Worm (Caenorhabditis elegans) whole organism, L3 larva: ENCODE measurements around the gene C07A12.2.

Source experiments
- R02D3.7 ChIP-seq: fragments of 150-350 bp; optimal IDR thresholded peaks from 2 replicates; lab custom pipeline; 2014; ENCODE audit warnings: missing biosample characterization, missing genetic modification characterization
- ceh-28 ChIP-seq: fragments of 150-350 bp; optimal IDR thresholded peaks from 2 replicates; lab custom pipeline; 2014; ENCODE audit warnings: missing biosample characterization, missing genetic modification reagents, missing genetic modification characterization
- daf-12 ChIP-seq: fragments of 150-350 bp; optimal IDR thresholded peaks from 2 replicates; lab custom pipeline; 2014; ENCODE audit warnings: missing biosample characterization, missing genetic modification reagents, missing genetic modification characterization
- egl-27 ChIP-seq: sonication (generic microtip); optimal IDR thresholded peaks from 4 replicates; lab custom pipeline; 2017; ENCODE audit warnings: missing biosample characterization, missing genetic modification reagents, missing genetic modification characterization
- elt-3 ChIP-seq, 3 experiments: fragments of 150-350 bp in 1 of 3; sonication (generic microtip) in 2 of 3; optimal IDR thresholded peaks; 2 replicates in 2 of 3; 4 replicates in 1 of 3; lab custom pipeline; 2014 to 2017; ENCODE audit warnings: missing biosample characterization in 3 of 3, missing genetic modification characterization in 3 of 3
- fos-1 ChIP-seq: fragments of 150-350 bp; optimal IDR thresholded peaks from 2 replicates; lab custom pipeline; 2014; ENCODE audit warnings: missing biosample characterization, missing genetic modification characterization
- hmg-11 ChIP-seq: sonication (generic microtip); optimal IDR thresholded peaks from 2 replicates; lab custom pipeline; 2016; ENCODE audit warnings: missing genetic modification characterization, missing compliant biosample characterization
- nfya-1 ChIP-seq: sonication (generic microtip); optimal IDR thresholded peaks from 2 replicates; lab custom pipeline; 2017; ENCODE audit warnings: missing genetic modification characterization, mild to moderate bottlenecking, missing compliant biosample characterization, antibody characterized with exemption, moderate library complexity; ENCODE audit not compliant: insufficient read depth
- nhr-237 ChIP-seq: fragments of 150-350 bp; optimal IDR thresholded peaks from 2 replicates; lab custom pipeline; 2014; ENCODE audit warnings: missing biosample characterization, missing genetic modification characterization
- nhr-76 ChIP-seq: fragments of 150-350 bp; sonication (generic microtip); optimal IDR thresholded peaks from 5 replicates; lab custom pipeline; 2014; ENCODE audit warnings: missing biosample characterization, missing genetic modification characterization
- pha-4 ChIP-seq: fragments of 150-350 bp; optimal IDR thresholded peaks from 2 replicates; lab custom pipeline; 2014; ENCODE audit warnings: missing biosample characterization, missing genetic modification reagents, missing genetic modification characterization
- pqm-1 ChIP-seq: fragments of 150-350 bp; optimal IDR thresholded peaks from 2 replicates; lab custom pipeline; 2017; ENCODE audit warnings: missing biosample characterization, missing genetic modification characterization, inconsistent platforms
- snpc-4 ChIP-seq: fragments of 150-350 bp; optimal IDR thresholded peaks from 2 replicates; lab custom pipeline; 2014; ENCODE audit warnings: missing biosample characterization, missing genetic modification characterization
- ztf-11 ChIP-seq: fragments of 150-350 bp; optimal IDR thresholded peaks from 2 replicates; lab custom pipeline; 2014; ENCODE audit warnings: missing biosample characterization, missing genetic modification characterization

DNA sequence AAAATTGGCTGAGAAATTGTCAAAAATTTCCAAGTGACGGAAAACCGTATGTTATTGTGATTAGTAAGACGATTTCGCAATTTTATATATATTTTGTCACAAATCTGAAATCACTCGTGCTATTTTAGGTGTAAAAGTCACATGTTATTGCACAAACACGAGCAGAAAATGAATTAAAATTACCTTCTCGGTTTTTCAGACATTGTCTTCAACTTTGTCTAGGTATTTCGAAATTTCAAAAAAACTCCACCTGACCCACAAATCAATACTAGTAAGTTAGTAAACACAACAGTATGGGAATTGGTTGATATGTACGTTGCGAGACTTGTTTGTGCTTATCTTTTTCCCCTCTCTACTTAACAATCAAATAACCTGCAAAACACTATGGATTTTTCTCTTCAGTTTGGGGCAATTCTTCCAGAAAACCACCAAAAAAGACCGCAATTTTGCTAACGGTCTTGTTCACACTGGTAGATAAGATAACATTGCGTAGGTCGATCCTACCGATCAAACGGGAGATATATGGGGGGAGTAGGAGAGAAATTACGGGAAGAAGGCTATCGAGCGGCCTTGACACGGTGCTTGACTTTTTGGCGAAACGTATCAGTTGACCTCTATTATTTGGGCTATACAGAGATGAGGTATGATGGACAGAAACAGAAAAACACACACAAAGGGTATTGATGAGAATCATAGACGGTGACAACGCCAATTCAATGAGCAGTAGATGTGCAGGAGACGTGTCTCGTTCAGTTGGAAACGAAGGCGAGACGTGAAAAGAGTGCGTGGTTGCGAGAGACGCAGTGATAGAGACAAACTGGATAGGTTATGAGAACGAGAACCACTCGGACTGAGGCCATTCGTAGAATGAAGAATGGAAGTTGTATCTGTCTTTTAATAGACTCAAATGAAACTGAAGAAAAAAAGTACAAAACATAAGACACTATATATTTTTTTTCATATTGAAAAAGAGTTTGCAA, 22.5 kb upstream of the C07A12.2 start, which contains the start of gene C07A12.7:
- TF ChIP-seq pha-4 (tag; lab: Kevin White, UChicago) (peak; percentile 76), ztf-11 (tag; lab: Kevin White, UChicago) (no peak), pqm-1 (tag; lab: Kevin White, UChicago) (no peak), nfya-1 (peak; percentile 62), snpc-4 (tag; lab: Kevin White, UChicago) (no peak), nhr-76 (tag; lab: Kevin White, UChicago) (no peak), elt-3 (tag; optimal IDR thresholded peaks at IDR 0.05; lab: Kevin White, UChicago) (peak in 1 of 3 experiments; percentile 48), fos-1 (no peak), hmg-11 (no peak), egl-27 (no peak), daf-12 (no peak), R02D3.7 (no peak), ceh-28 (tag; lab: Kevin White, UChicago) (no peak), nhr-237 (no peak)
